Worm (Caenorhabditis elegans): Measurements from ENCODE around the gene nkb-3.
A peak's percentile ranks its signal among the peaks of the same experiment; 100 is the strongest.

Gene nkb-3

DNA sequence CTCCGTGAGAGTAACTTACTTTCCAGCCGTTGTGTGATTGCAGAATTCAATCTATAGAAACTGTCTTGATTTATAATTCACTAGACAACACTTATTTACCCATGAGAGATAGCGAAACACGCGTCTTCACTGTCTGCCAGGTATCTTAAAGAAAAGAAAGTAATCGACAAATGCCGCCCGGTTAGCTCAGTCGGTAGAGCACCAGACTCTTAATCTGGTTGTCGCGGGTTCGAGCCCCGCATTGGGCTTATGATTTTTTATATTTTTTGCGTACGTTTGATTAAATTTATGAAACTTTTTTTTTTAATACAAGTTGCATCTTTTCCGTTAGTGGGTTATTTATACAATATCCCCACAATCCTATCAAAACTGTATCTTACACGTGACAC is 11.7 kb upstream of the nkb-3 start:
- peak; percentile 65; the same call in 1 of the 2 replicates for TF ChIP-seq ceh-40 (GFP tag; IDR thresholded peaks at IDR 0.05)
- TF ChIP-seq snpc-1.1 (tag; optimal IDR thresholded peaks at IDR 0.05; ENCODE audit: insufficient read depth) = no peak
- TF ChIP-seq F55B11.4 (tag; optimal IDR thresholded peaks at IDR 0.05; ENCODE audit: borderline replicate concordance, insufficient read depth) = no peak
- no peak for TF ChIP-seq tlf-1 (GFP tag; optimal IDR thresholded peaks at IDR 0.05)
- no peak for TF ChIP-seq B0336.3 (GFP tag; IDR thresholded peaks at IDR 0.05)
- peak; percentile 74 for TF ChIP-seq him-1 (tag; optimal IDR thresholded peaks at IDR 0.05)
- no peak for TF ChIP-seq nfya-1 (tag; optimal IDR thresholded peaks at IDR 0.05; ENCODE audit: borderline replicate concordance, insufficient read depth)
- peak; percentile 65; the same call in 1 of the 2 replicates for TF ChIP-seq pbrm-1 (GFP tag; IDR thresholded peaks at IDR 0.05)
- no peak for TF ChIP-seq lin-54 (GFP tag; optimal IDR thresholded peaks at IDR 0.05)
- no peak for TF ChIP-seq F52B5.7 (tag; optimal IDR thresholded peaks at IDR 0.05)
- no peak for TF ChIP-seq atf-7 (tag; optimal IDR thresholded peaks at IDR 0.05)
- no peak for TF ChIP-seq ekl-4 (GFP tag; IDR thresholded peaks at IDR 0.05)
- TF ChIP-seq rcor-1 (GFP tag; IDR thresholded peaks at IDR 0.05) = 0 out of 2 replicates have a peak, but pooled peaks have one; percentile 31
- TF ChIP-seq attf-5 (GFP tag; optimal IDR thresholded peaks at IDR 0.05) = peak; percentile 22
- TF ChIP-seq dox-1 (GFP tag; IDR thresholded peaks at IDR 0.05) = peak; percentile 68; the same call in 1 of the 2 replicates
- no peak for TF ChIP-seq Y53G8AR.9 (GFP tag; conservative IDR thresholded peaks at IDR 0.05)
- no peak for TF ChIP-seq K11D2.4 (GFP tag; IDR thresholded peaks at IDR 0.05)
- peak; percentile 95 for TF ChIP-seq lin-26 (GFP tag; IDR thresholded peaks at IDR 0.05)
- no peak for TF ChIP-seq ceh-58 (GFP tag; IDR thresholded peaks at IDR 0.05)
- TF ChIP-seq Y56A3A.18 (GFP tag; IDR thresholded peaks at IDR 0.05) = peak; percentile 54; the same call in 1 of the 2 replicates
- no peak for TF ChIP-seq unc-62 (GFP tag; optimal IDR thresholded peaks at IDR 0.05)
- no peak for TF ChIP-seq hmg-20 (GFP tag; IDR thresholded peaks at IDR 0.05)
- no peak for TF ChIP-seq fkh-3 (tag; optimal IDR thresholded peaks at IDR 0.05)
- TF ChIP-seq Y95B8A.8 (GFP tag; IDR thresholded peaks at IDR 0.05) = no peak
- TF ChIP-seq C06A6.2 (GFP tag; conservative IDR thresholded peaks at IDR 0.05) = no peak
- peak; percentile 65 for TF ChIP-seq B0261.1 (tag; optimal IDR thresholded peaks at IDR 0.05)
- no peak for TF ChIP-seq nhr-80 (tag; optimal IDR thresholded peaks at IDR 0.05)
- peak; percentile 81 for TF ChIP-seq die-1 (tag; optimal IDR thresholded peaks at IDR 0.05)
- TF ChIP-seq madf-8 (GFP tag; conservative IDR thresholded peaks at IDR 0.05) = no peak
- peak; percentile 71 for TF ChIP-seq sptf-2 (GFP tag; optimal IDR thresholded peaks at IDR 0.05)
- no peak for TF ChIP-seq ztf-28 (GFP tag; IDR thresholded peaks at IDR 0.05)
- TF ChIP-seq F57C9.4 (tag; optimal IDR thresholded peaks at IDR 0.05) = no peak
- peak; percentile 32; the same call in 1 of the 2 replicates for TF ChIP-seq hsf-1 (GFP tag; IDR thresholded peaks at IDR 0.05)
- peak; percentile 93 for TF ChIP-seq tbp1 (GFP tag; optimal IDR thresholded peaks at IDR 0.05)
- TF ChIP-seq attf-6 (GFP tag; IDR thresholded peaks at IDR 0.05) = no peak
- peak; percentile 74 for TF ChIP-seq rpc-1 (optimal IDR thresholded peaks at IDR 0.05)
- peak; percentile 75 for TF ChIP-seq rpc-1 (tag; optimal IDR thresholded peaks at IDR 0.05)
- no peak for TF ChIP-seq B0019.2 (GFP tag; conservative IDR thresholded peaks at IDR 0.05)
- no peak for TF ChIP-seq lsl-1 (GFP tag; optimal IDR thresholded peaks at IDR 0.05)
- TF ChIP-seq mes-4 (tag; optimal IDR thresholded peaks at IDR 0.05) = no peak
- peak; percentile 31 for TF ChIP-seq madf-10 (tag; optimal IDR thresholded peaks at IDR 0.05)
- no peak for TF ChIP-seq ets-4 (GFP tag; optimal IDR thresholded peaks at IDR 0.05)
- TF ChIP-seq lin-40 (tag; optimal IDR thresholded peaks at IDR 0.05) = no peak
- peak; percentile 36 for TF ChIP-seq F23B12.7 (tag; optimal IDR thresholded peaks at IDR 0.05; ENCODE audit: insufficient read depth)
- TF ChIP-seq cebp-1 (GFP tag; IDR thresholded peaks at IDR 0.05) = 0 out of 2 replicates have a peak, but pooled peaks have one; percentile 15
- no peak for TF ChIP-seq cebp-1 (tag; optimal IDR thresholded peaks at IDR 0.05)
- peak; percentile 21 for TF ChIP-seq nhr-90 (tag; optimal IDR thresholded peaks at IDR 0.05)
- TF ChIP-seq pha-4 (tag; optimal IDR thresholded peaks at IDR 0.05) = no peak
- no peak for TF ChIP-seq lin-35 (GFP tag; optimal IDR thresholded peaks at IDR 0.05)
- peak; percentile 11 for TF ChIP-seq ztf-18 (tag; optimal IDR thresholded peaks at IDR 0.05)

All from whole organism, young adult.